Fruit fly (Drosophila melanogaster) whole organism, embryonic: Measurements from ENCODE around the gene cwo.

ENCODE experiments used
- Aef1 ChIP-seq: fragments of 200-800 bp; sonication (Bioruptor generic); IDR thresholded peaks from 3 replicates; pipeline ENCODE4 v1.3.6; 2022; ENCODE audit warnings: missing biosample characterization, missing genetic modification characterization
- Atf6 ChIP-seq: fragments of 200-800 bp; sonication (Bioruptor generic); IDR thresholded peaks from 2 replicates; pipeline ENCODE4 v1.3.6; 2022; ENCODE audit warnings: missing biosample characterization, missing genetic modification characterization
- Blimp-1 ChIP-seq: fragments of 200-800 bp; sonication (Bioruptor generic); optimal IDR thresholded peaks from 3 replicates; lab custom pipeline; 2018; ENCODE audit warnings: missing biosample characterization, missing genetic modification characterization, mild to moderate bottlenecking, moderate library complexity, missing genetic modification reagents
- CG10366 ChIP-seq: fragments of 200-800 bp; sonication (Bioruptor generic); IDR thresholded peaks from 2 replicates; pipeline ENCODE4 v1.3.6; 2022; ENCODE audit warnings: missing biosample characterization, missing genetic modification characterization
- CG10654 ChIP-seq: fragments of 200-800 bp; sonication (Bioruptor generic); optimal IDR thresholded peaks from 2 replicates; lab custom pipeline; 2016; ENCODE audit warnings: missing biosample characterization, missing genetic modification characterization
- CG10979 ChIP-seq: fragments of 200-800 bp; sonication (Bioruptor generic); optimal IDR thresholded peaks from 2 replicates; lab custom pipeline; 2018; ENCODE audit warnings: missing biosample characterization, mild to moderate bottlenecking, missing genetic modification characterization, moderate library complexity
- CG11247 ChIP-seq: fragments of 200-800 bp; sonication (Bioruptor generic); IDR thresholded peaks from 2 replicates; pipeline ENCODE4 v1.3.6; 2022; ENCODE audit warnings: missing biosample characterization, missing genetic modification characterization
- CG11695 ChIP-seq: fragments of 200-800 bp; sonication (Bioruptor generic); IDR thresholded peaks from 3 replicates; pipeline ENCODE4 v1.3.6; 2022; ENCODE audit warnings: missing biosample characterization, missing genetic modification characterization
- CG12391 ChIP-seq: fragments of 200-800 bp; sonication (Bioruptor generic); optimal IDR thresholded peaks from 3 replicates; lab custom pipeline; 2018; ENCODE audit warnings: missing biosample characterization, mild to moderate bottlenecking, missing genetic modification characterization, moderate library complexity
- CG12769 ChIP-seq: fragments of 200-800 bp; sonication (Bioruptor generic); optimal IDR thresholded peaks from 2 replicates; lab custom pipeline; 2019; ENCODE audit warnings: missing biosample characterization, mild to moderate bottlenecking, missing genetic modification characterization, moderate library complexity
- CG14667 ChIP-seq: fragments of 200-800 bp; sonication (Bioruptor generic); IDR thresholded peaks from 2 replicates; pipeline ENCODE4 v1.3.6; 2022; ENCODE audit warnings: missing biosample characterization, missing genetic modification characterization
- CG16815 ChIP-seq: fragments of 200-800 bp; sonication (Bioruptor generic); optimal IDR thresholded peaks from 3 replicates; lab custom pipeline; 2017; ENCODE audit warnings: missing biosample characterization, mild to moderate bottlenecking, missing genetic modification characterization
- CG17612 ChIP-seq: fragments of 200-800 bp; sonication (Bioruptor generic); IDR thresholded peaks from 2 replicates; pipeline ENCODE4 v1.3.6; 2022; ENCODE audit warnings: missing biosample characterization, missing genetic modification characterization
- CG1832 ChIP-seq: fragments of 200-800 bp; sonication (Bioruptor generic); optimal IDR thresholded peaks from 2 replicates; lab custom pipeline; 2017; ENCODE audit warnings: missing biosample characterization, mild to moderate bottlenecking, missing genetic modification characterization, inconsistent platforms
- CG18764 ChIP-seq: fragments of 200-800 bp; sonication (Bioruptor generic); optimal IDR thresholded peaks from 3 replicates; lab custom pipeline; 2016; ENCODE audit warnings: missing biosample characterization, missing genetic modification characterization
- CG2875 ChIP-seq: fragments of 200-800 bp; sonication (Bioruptor generic); optimal IDR thresholded peaks from 2 replicates; lab custom pipeline; 2017; ENCODE audit warnings: missing biosample characterization, mild to moderate bottlenecking, missing genetic modification characterization, missing genetic modification reagents
- CG31388 ChIP-seq: fragments of 200-800 bp; sonication (Bioruptor generic); optimal IDR thresholded peaks from 2 replicates; lab custom pipeline; 2016; ENCODE audit warnings: missing biosample characterization, missing genetic modification characterization
- CG31441 ChIP-seq: fragments of 200-800 bp; sonication (Bioruptor generic); IDR thresholded peaks from 2 replicates; pipeline ENCODE4 v1.3.6; 2022; ENCODE audit warnings: missing biosample characterization, missing genetic modification characterization
- CG3281 ChIP-seq: fragments of 200-800 bp; sonication (Bioruptor generic); optimal IDR thresholded peaks from 3 replicates; lab custom pipeline; 2017; ENCODE audit warnings: missing biosample characterization, mild to moderate bottlenecking, missing genetic modification characterization
- CG3726 ChIP-seq: fragments of 200-800 bp; sonication (Bioruptor generic); IDR thresholded peaks from 3 replicates; pipeline ENCODE4, ENCODE4 v1.3.6; 2022; ENCODE audit warnings: missing biosample characterization, missing genetic modification characterization
- CG4424 ChIP-seq: fragments of 200-800 bp; sonication (Bioruptor generic); optimal IDR thresholded peaks from 3 replicates; lab custom pipeline; 2016; ENCODE audit warnings: missing biosample characterization, missing genetic modification characterization
- CG5180 ChIP-seq: fragments of 200-800 bp; sonication (Bioruptor generic); optimal IDR thresholded peaks from 3 replicates; lab custom pipeline; 2017; ENCODE audit warnings: missing biosample characterization, missing genetic modification characterization, mild to moderate bottlenecking, moderate library complexity, missing genetic modification reagents
- CG6175 ChIP-seq: fragments of 200-800 bp; sonication (Bioruptor generic); IDR thresholded peaks from 3 replicates; pipeline ENCODE4 v1.3.6; 2022; ENCODE audit warnings: missing biosample characterization, missing genetic modification characterization
- CG6765 ChIP-seq: fragments of 200-800 bp; sonication (Bioruptor generic); optimal IDR thresholded peaks from 3 replicates; lab custom pipeline; 2017; ENCODE audit warnings: missing biosample characterization, mild to moderate bottlenecking, missing genetic modification characterization
- CG6813 ChIP-seq: fragments of 200-800 bp; sonication (Bioruptor generic); optimal IDR thresholded peaks from 2 replicates; lab custom pipeline; 2017; ENCODE audit warnings: missing biosample characterization, missing genetic modification characterization, mild to moderate bottlenecking, moderate library complexity, missing genetic modification reagents
- CG7963 ChIP-seq: fragments of 200-800 bp; sonication (Bioruptor generic); IDR thresholded peaks from 3 replicates; pipeline ENCODE4 v1.3.6; 2022; ENCODE audit warnings: missing biosample characterization, missing genetic modification characterization; ENCODE audit not compliant: partially characterized antibody
- Deaf1 ChIP-seq: fragments of 200-800 bp; optimal IDR thresholded peaks from 3 replicates; lab custom pipeline; 2019; ENCODE audit warnings: missing biosample characterization, mild to moderate bottlenecking, missing genetic modification characterization, moderate library complexity
- Gug ChIP-seq: fragments of 200-800 bp; sonication (Bioruptor generic); IDR thresholded peaks from 4 replicates; pipeline ENCODE4 v1.3.6; 2022; ENCODE audit warnings: missing biosample characterization, missing genetic modification characterization
- HmgZ ChIP-seq: fragments of 200-800 bp; sonication (Bioruptor generic); optimal IDR thresholded peaks from 2 replicates; lab custom pipeline; 2018; ENCODE audit warnings: missing biosample characterization, mild to moderate bottlenecking, missing genetic modification characterization
- MTF-1 ChIP-seq: fragments of 200-800 bp; sonication (Bioruptor generic); optimal IDR thresholded peaks from 2 replicates; lab custom pipeline; 2018; ENCODE audit warnings: missing biosample characterization, mild to moderate bottlenecking, missing genetic modification characterization, borderline replicate concordance
- Mrtf ChIP-seq: fragments of 200-800 bp; sonication (Bioruptor generic); IDR thresholded peaks from 3 replicates; pipeline ENCODE4 v1.3.6; 2022; ENCODE audit warnings: missing biosample characterization, missing genetic modification characterization
- Side ChIP-seq: fragments of 200-800 bp; sonication (Bioruptor generic); optimal IDR thresholded peaks from 2 replicates; lab custom pipeline; 2016; ENCODE audit warnings: missing biosample characterization, missing genetic modification characterization
- Vsx1 ChIP-seq: fragments of 200-800 bp; sonication (Bioruptor generic); optimal IDR thresholded peaks from 2 replicates; lab custom pipeline; 2017; ENCODE audit warnings: missing biosample characterization, mild to moderate bottlenecking, missing genetic modification characterization, missing genetic modification reagents
- ci ChIP-seq: fragments of 200-800 bp; sonication (Bioruptor generic); IDR thresholded peaks from 3 replicates; pipeline ENCODE4 v1.3.6; 2022; ENCODE audit warnings: missing biosample characterization, missing genetic modification characterization
- corto ChIP-seq: fragments of 200-800 bp; sonication (Bioruptor generic); optimal IDR thresholded peaks from 2 replicates; lab custom pipeline; 2016; ENCODE audit warnings: missing biosample characterization, mild to moderate bottlenecking, missing genetic modification characterization, moderate library complexity
- da ChIP-seq: fragments of 200-800 bp; sonication (Bioruptor generic); optimal IDR thresholded peaks from 2 replicates; lab custom pipeline; 2016; ENCODE audit warnings: missing biosample characterization, missing genetic modification characterization
- dati ChIP-seq: fragments of 200-800 bp; sonication (Bioruptor generic); IDR thresholded peaks from 2 replicates; pipeline ENCODE4 v1.3.6; 2022; ENCODE audit warnings: missing biosample characterization, missing genetic modification characterization
- dmrt11E ChIP-seq: fragments of 200-800 bp; sonication (Bioruptor generic); optimal IDR thresholded peaks from 3 replicates; lab custom pipeline; 2018; ENCODE audit warnings: missing biosample characterization, mild to moderate bottlenecking, missing genetic modification characterization, moderate library complexity
- en ChIP-seq: fragments of 200-800 bp; sonication (Bioruptor generic); optimal IDR thresholded peaks from 2 replicates; lab custom pipeline; 2016; ENCODE audit warnings: missing biosample characterization, missing genetic modification characterization
- gem ChIP-seq: fragments of 200-800 bp; sonication (Bioruptor generic); optimal IDR thresholded peaks from 2 replicates; lab custom pipeline; 2019; ENCODE audit warnings: missing biosample characterization, mild to moderate bottlenecking, missing genetic modification characterization, moderate library complexity
- lmd ChIP-seq: fragments of 200-800 bp; sonication (Bioruptor generic); IDR thresholded peaks from 2 replicates; pipeline ENCODE4 v1.3.6; 2022; ENCODE audit warnings: missing biosample characterization, missing genetic modification characterization
- otp ChIP-seq: fragments of 200-800 bp; sonication (Bioruptor generic); IDR thresholded peaks from 3 replicates; pipeline ENCODE4, ENCODE4 v1.3.6; 2022; ENCODE audit warnings: missing biosample characterization, missing genetic modification characterization
- pb ChIP-seq: fragments of 200-800 bp; sonication (Bioruptor generic); optimal IDR thresholded peaks from 3 replicates; lab custom pipeline; 2016; ENCODE audit warnings: missing biosample characterization, missing genetic modification characterization
- repo ChIP-seq: fragments of 200-800 bp; sonication (Bioruptor generic); optimal IDR thresholded peaks from 2 replicates; lab custom pipeline; 2016; ENCODE audit warnings: missing biosample characterization, missing genetic modification characterization
- ro ChIP-seq: fragments of 200-800 bp; sonication (Bioruptor generic); IDR thresholded peaks from 2 replicates; pipeline ENCODE4 v1.3.6; 2022; ENCODE audit warnings: missing biosample characterization, missing genetic modification characterization
- run ChIP-seq: fragments of 200-800 bp; sonication (Bioruptor generic); optimal IDR thresholded peaks from 3 replicates; lab custom pipeline; 2018; ENCODE audit warnings: missing biosample characterization, mild to moderate bottlenecking, missing genetic modification characterization
- schlank ChIP-seq: fragments of 200-800 bp; sonication (Bioruptor generic); optimal IDR thresholded peaks from 2 replicates; lab custom pipeline; 2018; ENCODE audit warnings: missing biosample characterization, mild to moderate bottlenecking, missing genetic modification characterization
- slp2 ChIP-seq: fragments of 200-800 bp; sonication (Bioruptor generic); optimal IDR thresholded peaks from 2 replicates; lab custom pipeline; 2016; ENCODE audit warnings: missing biosample characterization, missing genetic modification characterization
- wek ChIP-seq: fragments of 200-800 bp; sonication (Bioruptor generic); optimal IDR thresholded peaks from 3 replicates; lab custom pipeline; 2018; ENCODE audit warnings: missing biosample characterization, mild to moderate bottlenecking, missing genetic modification characterization, moderate library complexity

Gene cwo

DNA sequence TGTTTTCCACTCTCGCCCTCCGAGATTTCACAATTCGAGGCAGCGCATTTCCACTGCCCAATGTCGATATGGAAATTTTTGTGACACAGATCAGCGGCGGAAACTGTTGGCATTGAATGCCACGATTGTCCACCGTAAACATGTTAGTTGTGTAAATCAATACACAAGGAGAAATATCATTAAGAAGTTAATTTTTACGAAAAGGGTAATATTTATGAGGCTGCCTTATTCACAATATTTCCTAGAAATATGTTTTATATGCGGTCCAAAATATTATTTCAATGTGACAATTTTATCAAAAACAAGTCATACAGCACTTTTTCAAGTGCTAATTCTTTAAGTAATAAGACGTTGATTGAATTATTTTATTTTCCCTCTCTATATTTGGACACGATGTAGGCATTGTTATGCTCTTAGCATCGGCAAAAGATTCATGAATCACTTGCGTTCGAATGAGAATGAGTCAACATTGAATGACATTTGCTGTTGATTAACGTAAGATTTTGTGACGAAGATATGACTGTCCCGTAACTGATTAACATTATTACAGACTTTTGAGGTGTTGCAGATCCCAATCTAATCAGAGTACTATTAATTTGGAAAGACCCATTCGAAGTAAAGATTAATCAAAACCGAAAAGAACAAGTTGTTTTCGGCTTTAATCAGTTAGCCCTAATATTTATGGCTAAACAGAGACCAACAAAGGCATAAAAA is 5.8 kb downstream of the cwo start (continued):
- TF ChIP-seq CG12391 (tag; lab: Kevin White, UChicago): peak; percentile 86
- TF ChIP-seq CG18764 (GFP tag; lab: Kevin White, UChicago): peak; percentile 50
- TF ChIP-seq CG6175 (GFP tag; lab: Robert Waterston, UW): no peak; the same call in 2 of the 3 replicates
- TF ChIP-seq Aef1: peak; percentile 87; the same call in 2 of the 3 replicates
- peak; percentile 73; the same call in 1 of the 3 replicates for TF ChIP-seq otp (GFP tag; lab: Robert Waterston, UW)
- TF ChIP-seq CG11247: peak; percentile 75
- TF ChIP-seq da (GFP tag; lab: Kevin White, UChicago): peak; percentile 24
- peak; percentile 70 for TF ChIP-seq CG4424 (GFP tag; lab: Kevin White, UChicago)
- TF ChIP-seq en (GFP tag; lab: Kevin White, UChicago): peak; percentile 56
- TF ChIP-seq CG10979: peak; percentile 63
- TF ChIP-seq lmd (GFP tag; lab: Robert Waterston, UW): peak; percentile 88; the same call in 1 of the 2 replicates
- TF ChIP-seq wek (GFP tag; lab: Kevin White, UChicago): peak; percentile 60
- no peak for TF ChIP-seq CG1832 (GFP tag; lab: Kevin White, UChicago)
- peak; percentile 14; the same call in 1 of the 2 replicates for TF ChIP-seq CG17612 (GFP tag; lab: Robert Waterston, UW)
- TF ChIP-seq ci: peak; percentile 92
- TF ChIP-seq slp2 (GFP tag; lab: Kevin White, UChicago): peak; percentile 69
- peak; percentile 58 for TF ChIP-seq pb (GFP tag; lab: Kevin White, UChicago)
- TF ChIP-seq gem: peak; percentile 84
- TF ChIP-seq Side (GFP tag; lab: Kevin White, UChicago): peak; percentile 64
- peak; percentile 84 for TF ChIP-seq CG10366 (GFP tag; lab: Robert Waterston, UW)
- peak; percentile 46 for TF ChIP-seq CG31388 (GFP tag; lab: Kevin White, UChicago)
- TF ChIP-seq repo (GFP tag; lab: Kevin White, UChicago): peak; percentile 76
- TF ChIP-seq CG7963 (GFP tag; lab: Robert Waterston, UW): no peak
- peak; percentile 29 for TF ChIP-seq schlank (tag; lab: Kevin White, UChicago)
- TF ChIP-seq Blimp-1 (GFP tag; lab: Kevin White, UChicago): peak; percentile 76
- peak; percentile 81; the same call in 2 of the 3 replicates for TF ChIP-seq Mrtf (GFP tag; lab: Robert Waterston, UW)
- peak; percentile 34 for TF ChIP-seq MTF-1 (GFP tag; lab: Kevin White, UChicago)
- peak; percentile 54 for TF ChIP-seq Deaf1 (tag; lab: Kevin White, UChicago)
- peak; percentile 38 for TF ChIP-seq CG3281 (GFP tag; lab: Kevin White, UChicago)
- TF ChIP-seq HmgZ (tag; lab: Kevin White, UChicago): peak; percentile 59
- peak; percentile 64 for TF ChIP-seq CG6765 (GFP tag; lab: Kevin White, UChicago)
- TF ChIP-seq CG2875: peak; percentile 66
- peak; percentile 93 for TF ChIP-seq CG12769
- TF ChIP-seq Gug (GFP tag; lab: Robert Waterston, UW): 0 out of 4 replicates have a peak, but pooled peaks have one; percentile 21
- no peak for TF ChIP-seq Vsx1 (GFP tag; lab: Kevin White, UChicago)
- TF ChIP-seq ro (GFP tag; lab: Robert Waterston, UW): no peak
- peak; percentile 87 for TF ChIP-seq CG11695
- TF ChIP-seq dati (GFP tag; lab: Robert Waterston, UW): 0 out of 2 replicates have a peak, but pooled peaks have one; percentile 33
- peak; percentile 67; the same call in 2 of the 3 replicates for TF ChIP-seq CG3726 (GFP tag; lab: Robert Waterston, UW)
- TF ChIP-seq run: peak; percentile 82
- no peak for TF ChIP-seq CG16815 (GFP tag; lab: Kevin White, UChicago)
- TF ChIP-seq CG5180: peak; percentile 44
- TF ChIP-seq corto (GFP tag; lab: Kevin White, UChicago): no peak
- peak; percentile 83 for TF ChIP-seq CG31441
- peak; percentile 73 for TF ChIP-seq CG10654 (GFP tag; lab: Kevin White, UChicago)
- TF ChIP-seq CG14667 (GFP tag; lab: Robert Waterston, UW): peak; percentile 63
- peak; percentile 11 for TF ChIP-seq dmrt11E (tag; lab: Kevin White, UChicago)
- peak; percentile 92 for TF ChIP-seq Atf6 (GFP tag; lab: Robert Waterston, UW)
- TF ChIP-seq CG6813 (GFP tag; lab: Kevin White, UChicago): peak; percentile 73
